Worm (Caenorhabditis elegans): Measurements from ENCODE around the gene abf-3.

DNA sequence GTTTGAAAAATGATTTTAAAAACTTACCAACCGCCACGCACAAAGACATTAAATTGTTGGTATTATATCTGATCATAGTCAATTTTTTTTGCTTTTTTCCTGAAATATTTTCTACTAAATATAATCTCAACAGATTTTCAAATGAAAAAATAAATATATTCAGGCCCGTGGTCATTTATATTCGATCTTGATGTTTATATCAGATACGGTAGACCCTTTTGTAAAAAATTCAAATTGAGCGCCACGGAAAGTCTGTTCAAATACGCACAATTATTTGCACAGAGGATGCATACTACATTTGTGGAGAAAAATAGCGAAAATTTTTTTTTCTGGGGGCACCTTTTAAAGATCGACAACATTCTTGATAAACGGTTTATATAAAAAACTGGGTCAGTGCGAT, 25.2 kb downstream of the abf-3 start, which contains the start of gene T26E4.4:
- TF ChIP-seq lin-39 (tag; optimal IDR thresholded peaks at IDR 0.05) (no peak), unc-62 (GFP tag; optimal IDR thresholded peaks at IDR 0.05 in 1 of 2) (no peak), unc-62 (tag; optimal IDR thresholded peaks at IDR 0.05) (no peak), egl-43 (GFP tag; IDR thresholded peaks at IDR 0.05) (no peak), unc-39 (tag; optimal IDR thresholded peaks at IDR 0.05) (no peak), nhr-25 (tag; optimal IDR thresholded peaks at IDR 0.05; ENCODE audit: borderline replicate concordance, insufficient read depth) (no peak)

Measured in whole organism, L4 larva.